Fruit fly (Drosophila melanogaster) whole organism, embryonic: Measurements from ENCODE around the gene pix.

Source experiments
- Aef1 ChIP-seq: fragments of 200-800 bp; sonication (Bioruptor generic); IDR thresholded peaks from 3 replicates; pipeline ENCODE4 v1.3.6; 2022; ENCODE audit warnings: missing biosample characterization, missing genetic modification characterization
- CG10543 ChIP-seq: fragments of 200-800 bp; sonication (Bioruptor generic); optimal IDR thresholded peaks from 3 replicates; lab custom pipeline; 2017; ENCODE audit warnings: missing biosample characterization, mild to moderate bottlenecking, missing genetic modification characterization, moderate library complexity
- CG1233 ChIP-seq: fragments of 200-800 bp; sonication (Bioruptor generic); optimal IDR thresholded peaks from 4 replicates; lab custom pipeline; 2018; ENCODE audit warnings: missing biosample characterization, mild to moderate bottlenecking, missing genetic modification characterization
- CG12769 ChIP-seq: fragments of 200-800 bp; sonication (Bioruptor generic); optimal IDR thresholded peaks from 2 replicates; lab custom pipeline; 2019; ENCODE audit warnings: missing biosample characterization, mild to moderate bottlenecking, missing genetic modification characterization, moderate library complexity
- CG14050 ChIP-seq: fragments of 200-800 bp; sonication (Bioruptor generic); IDR thresholded peaks from 3 replicates; pipeline ENCODE4 v1.3.6; 2022; ENCODE audit warnings: missing biosample characterization, missing genetic modification characterization
- CG15479 ChIP-seq: fragments of 200-800 bp; sonication (Bioruptor generic); optimal IDR thresholded peaks from 3 replicates; lab custom pipeline; 2019; ENCODE audit warnings: missing biosample characterization, mild to moderate bottlenecking, missing genetic modification characterization, moderate library complexity
- CG2199 ChIP-seq: fragments of 200-800 bp; sonication (Bioruptor generic); IDR thresholded peaks from 3 replicates; pipeline ENCODE4 v1.3.6; 2022; ENCODE audit warnings: missing biosample characterization, missing genetic modification characterization
- CG30403 ChIP-seq: fragments of 200-800 bp; sonication (Bioruptor generic); optimal IDR thresholded peaks from 3 replicates; lab custom pipeline; 2016; ENCODE audit warnings: missing biosample characterization, missing genetic modification characterization
- CG3281 ChIP-seq: fragments of 200-800 bp; sonication (Bioruptor generic); optimal IDR thresholded peaks from 3 replicates; lab custom pipeline; 2017; ENCODE audit warnings: missing biosample characterization, mild to moderate bottlenecking, missing genetic modification characterization
- CG33557 ChIP-seq: fragments of 200-800 bp; sonication (Bioruptor generic); optimal IDR thresholded peaks from 2 replicates; lab custom pipeline; 2019; ENCODE audit warnings: missing biosample characterization, mild to moderate bottlenecking, missing genetic modification characterization, moderate library complexity
- CG4424 ChIP-seq: fragments of 200-800 bp; sonication (Bioruptor generic); optimal IDR thresholded peaks from 3 replicates; lab custom pipeline; 2016; ENCODE audit warnings: missing biosample characterization, missing genetic modification characterization
- CG6791 ChIP-seq: fragments of 200-800 bp; sonication (Bioruptor generic); IDR thresholded peaks from 3 replicates; pipeline ENCODE4 v1.3.6; 2022; ENCODE audit warnings: missing biosample characterization, missing genetic modification characterization; ENCODE audit not compliant: partially characterized antibody
- CG6813 ChIP-seq: fragments of 200-800 bp; sonication (Bioruptor generic); optimal IDR thresholded peaks from 2 replicates; lab custom pipeline; 2017; ENCODE audit warnings: missing biosample characterization, missing genetic modification characterization, mild to moderate bottlenecking, moderate library complexity, missing genetic modification reagents
- CG7372 ChIP-seq: fragments of 200-800 bp; sonication (Bioruptor generic); IDR thresholded peaks from 2 replicates; pipeline ENCODE4 v1.3.6; 2022; ENCODE audit warnings: missing biosample characterization, missing genetic modification characterization
- CG8765 ChIP-seq: fragments of 200-800 bp; sonication (Bioruptor generic); IDR thresholded peaks from 2 replicates; pipeline ENCODE4 v1.3.6; 2022; ENCODE audit warnings: missing biosample characterization, missing genetic modification characterization
- CTCF ChIP-seq: fragments of 200-800 bp; sonication (Bioruptor generic); optimal IDR thresholded peaks from 2 replicates; lab custom pipeline; 2017; ENCODE audit warnings: missing biosample characterization, mild to moderate bottlenecking, missing genetic modification characterization, moderate library complexity
- CrebB ChIP-seq: fragments of 200-800 bp; sonication (Bioruptor generic); optimal IDR thresholded peaks from 3 replicates; lab custom pipeline; 2018; ENCODE audit warnings: missing biosample characterization, mild to moderate bottlenecking, missing genetic modification characterization
- ERR ChIP-seq: fragments of 200-800 bp; sonication (Bioruptor generic); optimal IDR thresholded peaks from 2 replicates; lab custom pipeline; 2016; ENCODE audit warnings: missing biosample characterization, missing genetic modification characterization
- Fer1 ChIP-seq: fragments of 200-800 bp; sonication (Bioruptor generic); optimal IDR thresholded peaks from 2 replicates; lab custom pipeline; 2017; ENCODE audit warnings: missing biosample characterization, mild to moderate bottlenecking, missing genetic modification characterization
- Fer2 ChIP-seq: fragments of 200-800 bp; sonication (Bioruptor generic); optimal IDR thresholded peaks from 2 replicates; lab custom pipeline; 2018; ENCODE audit warnings: missing biosample characterization, mild to moderate bottlenecking, missing genetic modification characterization, moderate library complexity
- H2.0 ChIP-seq: fragments of 200-800 bp; sonication (Bioruptor generic); IDR thresholded peaks from 2 replicates; pipeline ENCODE4 v1.3.6; 2022; ENCODE audit warnings: missing biosample characterization, missing genetic modification characterization
- Kr ChIP-seq: fragments of 200-800 bp; sonication (Bioruptor generic); optimal IDR thresholded peaks from 2 replicates; lab custom pipeline; 2017; ENCODE audit warnings: missing biosample characterization, mild to moderate bottlenecking, missing genetic modification characterization
- Med ChIP-seq: fragments of 200-800 bp; sonication (Bioruptor generic); peaks from one replicate; lab custom pipeline; 2016; ENCODE audit warnings: missing biosample characterization, missing genetic modification characterization, mild to moderate bottlenecking, inconsistent platforms, moderate library complexity
- Mes4 ChIP-seq: fragments of 200-800 bp; sonication (Bioruptor generic); optimal IDR thresholded peaks from 2 replicates; lab custom pipeline; 2016; ENCODE audit warnings: missing biosample characterization, missing genetic modification characterization
- NC2α ChIP-seq: fragments of 200-800 bp; sonication (Bioruptor generic); optimal IDR thresholded peaks from 2 replicates; lab custom pipeline; 2016; ENCODE audit warnings: missing biosample characterization, missing genetic modification characterization
- NFAT ChIP-seq: fragments of 200-800 bp; sonication (Bioruptor generic); IDR thresholded peaks from 2 replicates; pipeline ENCODE4 v1.3.6; 2022; ENCODE audit warnings: missing biosample characterization, missing genetic modification characterization
- Opbp ChIP-seq: fragments of 200-800 bp; sonication (Bioruptor generic); IDR thresholded peaks from 3 replicates; pipeline ENCODE4 v1.3.6; 2022; ENCODE audit warnings: missing biosample characterization, missing genetic modification characterization; ENCODE audit not compliant: partially characterized antibody
- Vsx1 ChIP-seq: fragments of 200-800 bp; sonication (Bioruptor generic); optimal IDR thresholded peaks from 2 replicates; lab custom pipeline; 2017; ENCODE audit warnings: missing biosample characterization, mild to moderate bottlenecking, missing genetic modification characterization, missing genetic modification reagents
- Xrp1 ChIP-seq: fragments of 200-800 bp; sonication (Bioruptor generic); IDR thresholded peaks from 2 replicates; pipeline ENCODE4 v1.3.6; 2022; ENCODE audit warnings: missing biosample characterization, missing genetic modification characterization
- ara ChIP-seq: fragments of 200-800 bp; sonication (Bioruptor generic); IDR thresholded peaks from 2 replicates; pipeline ENCODE4 v1.3.6; 2022; ENCODE audit warnings: missing biosample characterization, missing genetic modification characterization
- cad ChIP-seq: fragments of >200 bp; optimal IDR thresholded peaks from 2 replicates; lab custom pipeline; 2017; ENCODE audit warnings: missing biosample characterization, missing genetic modification characterization
- cg ChIP-seq: fragments of 200-800 bp; sonication (Bioruptor generic); optimal IDR thresholded peaks from 3 replicates; lab custom pipeline; 2019; ENCODE audit warnings: missing biosample characterization, mild to moderate bottlenecking, missing genetic modification characterization, moderate library complexity
- en ChIP-seq: fragments of 200-800 bp; sonication (Bioruptor generic); optimal IDR thresholded peaks from 2 replicates; lab custom pipeline; 2016; ENCODE audit warnings: missing biosample characterization, missing genetic modification characterization
- gsb-n ChIP-seq: fragments of 200-800 bp; sonication (Bioruptor generic); optimal IDR thresholded peaks from 3 replicates; lab custom pipeline; 2018; ENCODE audit warnings: missing biosample characterization, mild to moderate bottlenecking, missing genetic modification characterization
- hb ChIP-seq: fragments of 200-800 bp; sonication (Bioruptor generic); IDR thresholded peaks from 3 replicates; pipeline ENCODE4 v1.3.6; 2022; ENCODE audit warnings: missing biosample characterization, missing genetic modification characterization; ENCODE audit not compliant: partially characterized antibody
- insv ChIP-seq, 2 experiments: fragments of 200-800 bp; sonication (Bioruptor generic); optimal IDR thresholded peaks; 3 replicates each; lab custom pipeline; 2016 to 2018; ENCODE audit warnings: missing biosample characterization in 2 of 2, missing genetic modification characterization in 2 of 2
- jumu ChIP-seq: fragments of 200-800 bp; sonication (Bioruptor generic); optimal IDR thresholded peaks from 3 replicates; lab custom pipeline; 2016; ENCODE audit warnings: missing biosample characterization, missing genetic modification characterization
- klu ChIP-seq: fragments of 200-800 bp; sonication (Bioruptor generic); IDR thresholded peaks from 2 replicates; pipeline ENCODE4 v1.3.6; 2022; ENCODE audit warnings: missing biosample characterization, missing genetic modification characterization
- knrl ChIP-seq: fragments of 200-800 bp; sonication (Bioruptor generic); IDR thresholded peaks from 3 replicates; pipeline ENCODE4 v1.3.6; 2022; ENCODE audit warnings: missing biosample characterization, missing genetic modification characterization; ENCODE audit not compliant: partially characterized antibody
- lilli ChIP-seq: fragments of 200-800 bp; sonication (Bioruptor generic); optimal IDR thresholded peaks from 3 replicates; lab custom pipeline; 2016; ENCODE audit warnings: missing biosample characterization, missing genetic modification characterization
- lmd ChIP-seq: fragments of 200-800 bp; sonication (Bioruptor generic); IDR thresholded peaks from 2 replicates; pipeline ENCODE4 v1.3.6; 2022; ENCODE audit warnings: missing biosample characterization, missing genetic modification characterization
- pan ChIP-seq, 4 experiments: fragments of >200 bp in 3 of 4; fragments of 200-800 bp in 1 of 4; sonication (Bioruptor generic) in 1 of 4; optimal IDR thresholded peaks in 3 of 4; IDR thresholded peaks in 1 of 4; 2 replicates each; pipeline versions ENCODE4 v1.3.6 to Lab custom; 2017 to 2022; ENCODE audit warnings: missing biosample characterization in 2 of 4, missing genetic modification characterization in 2 of 4, mixed read lengths in 1 of 4
- pnt ChIP-seq: fragments of 200-800 bp; sonication (Bioruptor generic); optimal IDR thresholded peaks from 3 replicates; lab custom pipeline; 2016; ENCODE audit warnings: missing biosample characterization, missing genetic modification characterization
- psq ChIP-seq: fragments of 200-800 bp; sonication (Bioruptor generic); optimal IDR thresholded peaks from 2 replicates; lab custom pipeline; 2017; ENCODE audit warnings: missing biosample characterization, missing genetic modification characterization
- rib ChIP-seq: fragments of 200-800 bp; sonication (Bioruptor generic); IDR thresholded peaks from 2 replicates; pipeline ENCODE4 v1.3.6; 2022; ENCODE audit warnings: missing biosample characterization, missing genetic modification characterization
- schlank ChIP-seq: fragments of 200-800 bp; sonication (Bioruptor generic); optimal IDR thresholded peaks from 2 replicates; lab custom pipeline; 2018; ENCODE audit warnings: missing biosample characterization, mild to moderate bottlenecking, missing genetic modification characterization
- sd ChIP-seq: fragments of 200-800 bp; sonication (Bioruptor generic); optimal IDR thresholded peaks from 3 replicates; lab custom pipeline; 2018; ENCODE audit warnings: missing biosample characterization, mild to moderate bottlenecking, missing genetic modification characterization, moderate library complexity
- wdn ChIP-seq: fragments of 200-800 bp; sonication (Bioruptor generic); IDR thresholded peaks from 2 replicates; pipeline ENCODE4 v1.3.6; 2022; ENCODE audit warnings: missing biosample characterization, missing genetic modification characterization
- wek ChIP-seq: fragments of 200-800 bp; sonication (Bioruptor generic); optimal IDR thresholded peaks from 3 replicates; lab custom pipeline; 2018; ENCODE audit warnings: missing biosample characterization, mild to moderate bottlenecking, missing genetic modification characterization, moderate library complexity
- zfh1 ChIP-seq: fragments of 200-800 bp; sonication (Bioruptor generic); IDR thresholded peaks from 3 replicates; pipeline ENCODE4 v1.3.6; 2022; ENCODE audit warnings: missing biosample characterization, missing genetic modification characterization

The pix gene

DNA sequence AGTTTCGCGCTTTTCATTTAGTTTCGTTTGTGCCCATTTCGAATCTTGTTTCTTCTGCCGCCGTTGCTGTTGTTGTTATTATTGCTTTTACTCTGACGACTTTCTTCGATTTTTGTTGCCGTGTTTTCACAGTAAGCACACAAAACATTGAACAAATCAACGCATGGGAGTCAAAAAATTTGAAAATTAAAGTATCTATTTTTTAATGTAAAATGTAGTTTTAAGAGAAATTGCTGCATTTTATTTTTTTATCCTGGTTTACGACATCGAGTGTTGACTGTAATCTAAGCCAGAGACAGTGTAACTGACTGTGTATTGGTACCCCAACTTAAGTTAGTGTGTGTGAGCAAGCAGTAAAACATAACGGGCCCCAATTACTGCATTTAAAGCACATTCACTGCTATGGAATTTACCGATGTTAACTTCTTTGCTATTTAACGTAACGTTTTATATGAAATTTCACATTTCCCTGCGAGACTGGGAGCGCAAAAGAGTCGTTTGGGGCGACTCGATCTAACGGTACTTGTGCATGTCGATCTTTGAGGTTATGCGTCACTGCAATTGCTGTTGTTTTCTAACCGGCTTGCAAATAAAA is 21.7 kb upstream of the pix start (continued):
- TF ChIP-seq CG30403 (GFP tag; lab: Kevin White, UChicago) = peak; percentile 68
- no peak for TF ChIP-seq CTCF (GFP tag; lab: Kevin White, UChicago)
- peak; percentile 39 for TF ChIP-seq CG1233 (GFP tag; lab: Kevin White, UChicago)
- peak; percentile 28; the same call in 1 of the 2 replicates for TF ChIP-seq wdn (GFP tag; lab: Robert Waterston, UW)
- no peak for TF ChIP-seq CG6791 (GFP tag; lab: Robert Waterston, UW)
- TF ChIP-seq lilli (GFP tag; lab: Kevin White, UChicago) = peak; percentile 68
- 0 out of 3 replicates have a peak, but pooled peaks have one; percentile 42 for TF ChIP-seq CG2199
- TF ChIP-seq CG14050 (GFP tag; lab: Robert Waterston, UW) = peak; percentile 44; the same call in 1 of the 3 replicates
- no peak for TF ChIP-seq psq (GFP tag; lab: Kevin White, UChicago)
- TF ChIP-seq Aef1 (GFP tag; lab: Robert Waterston, UW) = peak; percentile 44; the same call in 1 of the 3 replicates
- peak; percentile 80 for TF ChIP-seq ara (GFP tag; lab: Robert Waterston, UW)
- no peak for TF ChIP-seq insv (GFP tag; optimal IDR thresholded peaks at IDR 0.05; lab: Kevin White, UChicago)
- no peak for TF ChIP-seq Fer2
- no peak for TF ChIP-seq CG10543 (GFP tag; lab: Kevin White, UChicago)
- no peak for TF ChIP-seq ERR (GFP tag; lab: Kevin White, UChicago)
- no peak for TF ChIP-seq pan (optimal IDR thresholded peaks at IDR 0.05; lab: Kevin White, UChicago)
- peak in 1 of 2 experiments; percentile 78 for TF ChIP-seq pan (GFP tag; optimal IDR thresholded peaks at IDR 0.05 in 1 of 2, IDR thresholded peaks at IDR 0.05 in 1 of 2)
- peak; percentile 51; the same call in 1 of the 2 replicates for TF ChIP-seq H2.0
- no peak for TF ChIP-seq sd
- TF ChIP-seq Fer1 (GFP tag; lab: Kevin White, UChicago) = peak; percentile 18
- TF ChIP-seq cg = peak; percentile 25
- peak; percentile 66 for TF ChIP-seq lmd (GFP tag; lab: Robert Waterston, UW)
- TF ChIP-seq pnt (GFP tag; lab: Kevin White, UChicago) = peak; percentile 24
- TF ChIP-seq cad (GFP tag; lab: Kevin White, UChicago) = no peak
- TF ChIP-seq Med (GFP tag; lab: Kevin White, UChicago) = peak; percentile 93
- TF ChIP-seq Kr (GFP tag; lab: Kevin White, UChicago) = no peak
- no peak for TF ChIP-seq wek (GFP tag; lab: Kevin White, UChicago)
- TF ChIP-seq rib (GFP tag; lab: Robert Waterston, UW) = no peak
- TF ChIP-seq CG15479 = no peak
- no peak for TF ChIP-seq en (GFP tag; lab: Kevin White, UChicago)
- peak; percentile 63; the same call in 1 of the 2 replicates for TF ChIP-seq CG8765 (GFP tag; lab: Robert Waterston, UW)
- TF ChIP-seq knrl (GFP tag; lab: Robert Waterston, UW) = no peak
- TF ChIP-seq NFAT (GFP tag; lab: Robert Waterston, UW) = no peak
- no peak for TF ChIP-seq schlank (tag; lab: Kevin White, UChicago)
- peak; percentile 77 for TF ChIP-seq Xrp1 (GFP tag; lab: Robert Waterston, UW)
- TF ChIP-seq klu (GFP tag; lab: Robert Waterston, UW) = peak; percentile 26; the same call in 1 of the 2 replicates
- TF ChIP-seq CG6813 = no peak
- no peak for TF ChIP-seq Opbp (GFP tag; lab: Robert Waterston, UW)
- no peak for TF ChIP-seq CG33557 (GFP tag; lab: Kevin White, UChicago)
- peak; percentile 36 for TF ChIP-seq jumu
- 0 out of 2 replicates have a peak, but pooled peaks have one; percentile 11 for TF ChIP-seq CG7372 (GFP tag; lab: Robert Waterston, UW)
- TF ChIP-seq NC2α (GFP tag; lab: Kevin White, UChicago) = no peak
- no peak for TF ChIP-seq Mes4 (GFP tag; lab: Kevin White, UChicago)
- peak; percentile 12 for TF ChIP-seq CrebB (tag; lab: Kevin White, UChicago)
- TF ChIP-seq hb (GFP tag; lab: Robert Waterston, UW) = no peak
- no peak for TF ChIP-seq CG3281
- TF ChIP-seq zfh1 (GFP tag; lab: Robert Waterston, UW) = peak; percentile 85
- peak; percentile 64 for TF ChIP-seq CG4424 (GFP tag; lab: Kevin White, UChicago)
- no peak for TF ChIP-seq CG12769
- no peak for TF ChIP-seq gsb-n (tag; lab: Kevin White, UChicago)
- no peak for TF ChIP-seq Vsx1 (GFP tag; lab: Kevin White, UChicago)
